Worm (Caenorhabditis elegans) whole organism, L4/young adult: Measurements from ENCODE around the gene K10C2.7.

ENCODE experiments used
- W03F9.2 ChIP-seq: fragments of 150-350 bp; optimal IDR thresholded peaks from 2 replicates; lab custom pipeline; 2014; ENCODE audit warnings: missing biosample characterization, missing genetic modification characterization
- him-1 ChIP-seq: sonication (generic microtip); optimal IDR thresholded peaks from 2 replicates; lab custom pipeline; 2016; ENCODE audit warnings: missing genotype, missing genetic modification reagents, missing genetic modification characterization, missing compliant biosample characterization

DNA sequence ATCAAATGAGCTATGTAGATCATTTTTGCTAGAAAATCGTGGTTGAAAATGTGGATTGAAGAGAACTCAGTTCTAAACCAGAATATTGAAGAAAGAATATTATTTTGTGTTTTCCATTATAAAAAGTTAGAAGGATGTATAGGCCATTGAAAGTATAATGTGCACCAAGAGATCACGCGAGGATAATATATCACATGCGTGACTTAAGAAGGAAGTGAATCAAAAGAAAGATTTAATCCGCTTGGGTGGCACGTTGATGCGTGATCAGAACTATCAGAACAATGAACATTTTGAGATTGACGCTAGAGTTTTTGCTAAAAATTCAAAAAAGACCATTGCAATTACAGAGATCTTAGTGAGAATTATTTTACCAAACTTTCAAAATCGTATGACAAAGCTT lies 7.5 kb downstream of the K10C2.7 start:
- TF ChIP-seq him-1 (tag; lab: Kevin White, UChicago) (no peak), W03F9.2 (tag; lab: Kevin White, UChicago) (no peak)
